Fruit fly (Drosophila melanogaster) whole organism, embryonic: Measurements from ENCODE around the gene Idh3a.

Experiments used
- Atf6 ChIP-seq: fragments of 200-800 bp; sonication (Bioruptor generic); IDR thresholded peaks from 2 replicates; pipeline ENCODE4 v1.3.6; 2022; ENCODE audit warnings: missing biosample characterization, missing genetic modification characterization
- CG10959 ChIP-seq: fragments of 200-800 bp; sonication (Bioruptor generic); IDR thresholded peaks from 2 replicates; pipeline ENCODE4 v1.3.6; 2022; ENCODE audit warnings: missing biosample characterization, missing genetic modification characterization
- CG11560 ChIP-seq: fragments of 200-800 bp; sonication (Bioruptor generic); IDR thresholded peaks from 3 replicates; pipeline ENCODE4 v1.3.6; 2022; ENCODE audit warnings: missing biosample characterization, missing genetic modification characterization
- CG11696 ChIP-seq: fragments of 200-800 bp; sonication (Bioruptor generic); IDR thresholded peaks from 2 replicates; pipeline ENCODE4 v1.3.6; 2022; ENCODE audit warnings: missing biosample characterization, missing genetic modification characterization
- CG12155 ChIP-seq: fragments of 200-800 bp; sonication (Bioruptor generic); optimal IDR thresholded peaks from 3 replicates; lab custom pipeline; 2016; ENCODE audit warnings: missing biosample characterization, missing genetic modification characterization
- CG13775 ChIP-seq: fragments of 200-800 bp; sonication (Bioruptor generic); optimal IDR thresholded peaks from 3 replicates; lab custom pipeline; 2017; ENCODE audit warnings: missing biosample characterization, mild to moderate bottlenecking, missing genetic modification characterization
- CG14014 ChIP-seq: fragments of 200-800 bp; sonication (Bioruptor generic); IDR thresholded peaks from 2 replicates; pipeline ENCODE4 v1.3.6; 2022; ENCODE audit warnings: missing biosample characterization, missing genetic modification characterization
- CG1602 ChIP-seq: fragments of 200-800 bp; sonication (Bioruptor generic); optimal IDR thresholded peaks from 3 replicates; lab custom pipeline; 2016; ENCODE audit warnings: missing biosample characterization, missing genetic modification characterization
- CG16863 ChIP-seq: fragments of 200-800 bp; sonication (Bioruptor generic); optimal IDR thresholded peaks from 3 replicates; lab custom pipeline; 2016; ENCODE audit warnings: missing biosample characterization, missing genetic modification characterization
- CG17328 ChIP-seq: fragments of 200-800 bp; sonication (Bioruptor generic); IDR thresholded peaks from 2 replicates; pipeline ENCODE4 v1.3.6; 2022; ENCODE audit warnings: missing biosample characterization, missing genetic modification characterization
- CG18764 ChIP-seq: fragments of 200-800 bp; sonication (Bioruptor generic); optimal IDR thresholded peaks from 3 replicates; lab custom pipeline; 2016; ENCODE audit warnings: missing biosample characterization, missing genetic modification characterization
- CG2116 ChIP-seq: fragments of 200-800 bp; sonication (Bioruptor generic); optimal IDR thresholded peaks from 3 replicates; lab custom pipeline; 2018; ENCODE audit warnings: missing biosample characterization, mild to moderate bottlenecking, missing genetic modification characterization
- CG34224 ChIP-seq: fragments of 200-800 bp; sonication (Bioruptor generic); IDR thresholded peaks from 3 replicates; pipeline ENCODE4 v1.3.6; 2022; ENCODE audit warnings: missing biosample characterization, missing genetic modification characterization; ENCODE audit not compliant: partially characterized antibody
- CG34376 ChIP-seq: fragments of 200-800 bp; sonication (Bioruptor generic); optimal IDR thresholded peaks from 2 replicates; lab custom pipeline; 2018; ENCODE audit warnings: missing biosample characterization, mild to moderate bottlenecking, missing genetic modification characterization
- CG4820 ChIP-seq: fragments of 200-800 bp; sonication (Bioruptor generic); optimal IDR thresholded peaks from 3 replicates; lab custom pipeline; 2016; ENCODE audit warnings: missing biosample characterization, missing genetic modification characterization
- CG6272 ChIP-seq: fragments of 200-800 bp; sonication (Bioruptor generic); IDR thresholded peaks from 2 replicates; pipeline ENCODE4 v1.3.6; 2022; ENCODE audit warnings: missing biosample characterization, missing genetic modification characterization
- CG6791 ChIP-seq: fragments of 200-800 bp; sonication (Bioruptor generic); IDR thresholded peaks from 3 replicates; pipeline ENCODE4 v1.3.6; 2022; ENCODE audit warnings: missing biosample characterization, missing genetic modification characterization; ENCODE audit not compliant: partially characterized antibody
- CG7928 ChIP-seq: fragments of 200-800 bp; sonication (Bioruptor generic); optimal IDR thresholded peaks from 2 replicates; lab custom pipeline; 2017; ENCODE audit warnings: missing biosample characterization, mild to moderate bottlenecking, missing genetic modification characterization
- CG8290 ChIP-seq, 3 experiments: fragments of 200-800 bp; sonication (Bioruptor generic); optimal IDR thresholded peaks; 2 replicates each; lab custom pipeline; 2016 to 2019; ENCODE audit warnings: missing biosample characterization in 3 of 3, missing genetic modification characterization in 3 of 3, mild to moderate bottlenecking in 2 of 3, moderate library complexity in 1 of 3
- CG9876 ChIP-seq: fragments of 200-800 bp; sonication (Bioruptor generic); optimal IDR thresholded peaks from 2 replicates; lab custom pipeline; 2016; ENCODE audit warnings: missing biosample characterization, missing genetic modification characterization
- E2f2 ChIP-seq: fragments of 200-800 bp; sonication (Bioruptor generic); IDR thresholded peaks from 2 replicates; pipeline ENCODE4 v1.3.6; 2022; ENCODE audit warnings: missing biosample characterization, missing genetic modification characterization
- MBD-R2 ChIP-seq: fragments of 200-800 bp; sonication (Bioruptor generic); IDR thresholded peaks from 2 replicates; pipeline ENCODE4 v1.3.6; 2022; ENCODE audit warnings: missing biosample characterization, missing genetic modification characterization
- Meics ChIP-seq: fragments of 200-800 bp; sonication (Bioruptor generic); optimal IDR thresholded peaks from 2 replicates; lab custom pipeline; 2017; ENCODE audit warnings: missing biosample characterization, mild to moderate bottlenecking, missing genetic modification characterization
- Myb ChIP-seq: fragments of 200-800 bp; sonication (Bioruptor generic); optimal IDR thresholded peaks from 2 replicates; lab custom pipeline; 2016; ENCODE audit warnings: missing biosample characterization, missing genetic modification characterization
- Neu2 ChIP-seq: fragments of 200-800 bp; sonication (Bioruptor generic); optimal IDR thresholded peaks from 3 replicates; lab custom pipeline; 2016; ENCODE audit warnings: missing biosample characterization, missing genetic modification characterization, borderline replicate concordance
- Nf-YB ChIP-seq: fragments of 200-800 bp; sonication (Bioruptor generic); optimal IDR thresholded peaks from 3 replicates; lab custom pipeline; 2019; ENCODE audit warnings: missing biosample characterization, mild to moderate bottlenecking, missing genetic modification characterization, moderate library complexity
- Oaz ChIP-seq: fragments of 200-800 bp; sonication (Bioruptor generic); IDR thresholded peaks from 2 replicates; pipeline ENCODE4 v1.3.6; 2022; ENCODE audit warnings: missing biosample characterization, missing genetic modification characterization
- Stat92E ChIP-seq, 3 experiments: fragments of >200 bp in 2 of 3; fragments of 200-800 bp in 1 of 3; sonication (Bioruptor generic) in 1 of 3; optimal IDR thresholded peaks; 2 replicates each; lab custom pipeline; 2017 to 2019; ENCODE audit warnings: missing biosample characterization in 3 of 3, missing genetic modification characterization in 3 of 3, mild to moderate bottlenecking in 1 of 3, moderate library complexity in 1 of 3
- br ChIP-seq: fragments of >200 bp; optimal IDR thresholded peaks from 2 replicates; lab custom pipeline; 2017
- cg ChIP-seq: fragments of 200-800 bp; sonication (Bioruptor generic); optimal IDR thresholded peaks from 3 replicates; lab custom pipeline; 2019; ENCODE audit warnings: missing biosample characterization, mild to moderate bottlenecking, missing genetic modification characterization, moderate library complexity
- dati ChIP-seq: fragments of 200-800 bp; sonication (Bioruptor generic); IDR thresholded peaks from 2 replicates; pipeline ENCODE4 v1.3.6; 2022; ENCODE audit warnings: missing biosample characterization, missing genetic modification characterization
- disco-r ChIP-seq: fragments of 200-800 bp; sonication (Bioruptor generic); optimal IDR thresholded peaks from 2 replicates; lab custom pipeline; 2016; ENCODE audit warnings: missing biosample characterization, missing genetic modification characterization
- exex ChIP-seq: fragments of 200-800 bp; sonication (Bioruptor generic); optimal IDR thresholded peaks from 4 replicates; lab custom pipeline; 2018; ENCODE audit warnings: missing biosample characterization, mild to moderate bottlenecking, missing genetic modification characterization, moderate library complexity
- gcm ChIP-seq: fragments of 200-800 bp; sonication (Bioruptor generic); optimal IDR thresholded peaks from 2 replicates; lab custom pipeline; 2019; ENCODE audit warnings: missing biosample characterization, mild to moderate bottlenecking, missing genetic modification characterization, moderate library complexity
- grau ChIP-seq: fragments of 200-800 bp; optimal IDR thresholded peaks from 3 replicates; lab custom pipeline; 2019; ENCODE audit warnings: missing biosample characterization, mild to moderate bottlenecking, missing genetic modification characterization, moderate library complexity
- hkb ChIP-seq, 2 experiments: fragments of 200-800 bp in 1 of 2; fragments of >200 bp in 1 of 2; sonication (Bioruptor generic) in 1 of 2; IDR thresholded peaks in 1 of 2; optimal IDR thresholded peaks in 1 of 2; 2 replicates each; pipeline versions ENCODE4 v1.3.6 to Lab custom; 2017 to 2022; ENCODE audit warnings: missing biosample characterization in 1 of 2, missing genetic modification characterization in 1 of 2
- jigr1 ChIP-seq: fragments of 200-800 bp; sonication (Bioruptor generic); IDR thresholded peaks from 3 replicates; pipeline ENCODE4 v1.3.6; 2022; ENCODE audit warnings: missing biosample characterization, missing genetic modification characterization
- jing ChIP-seq: fragments of 200-800 bp; sonication (Bioruptor generic); optimal IDR thresholded peaks from 2 replicates; lab custom pipeline; 2018; ENCODE audit warnings: missing biosample characterization, mild to moderate bottlenecking, missing genetic modification characterization
- kay ChIP-seq: fragments of 200-800 bp; sonication (Bioruptor generic); optimal IDR thresholded peaks from 2 replicates; lab custom pipeline; 2016; ENCODE audit warnings: missing biosample characterization, missing genetic modification characterization
- knrl ChIP-seq: fragments of 200-800 bp; sonication (Bioruptor generic); IDR thresholded peaks from 3 replicates; pipeline ENCODE4 v1.3.6; 2022; ENCODE audit warnings: missing biosample characterization, missing genetic modification characterization; ENCODE audit not compliant: partially characterized antibody
- lab ChIP-seq: fragments of 200-800 bp; sonication (Bioruptor generic); optimal IDR thresholded peaks from 3 replicates; lab custom pipeline; 2017; ENCODE audit warnings: missing biosample characterization, missing genetic modification characterization, mild to moderate bottlenecking, moderate library complexity, missing genetic modification reagents
- oc ChIP-seq: fragments of 200-800 bp; sonication (Bioruptor generic); optimal IDR thresholded peaks from 2 replicates; lab custom pipeline; 2018; ENCODE audit warnings: missing biosample characterization, mild to moderate bottlenecking, missing genetic modification characterization, moderate library complexity
- phol ChIP-seq: fragments of 200-800 bp; sonication (Bioruptor generic); optimal IDR thresholded peaks from 3 replicates; lab custom pipeline; 2018; ENCODE audit warnings: missing biosample characterization, mild to moderate bottlenecking, missing genetic modification characterization, moderate library complexity
- ranshi ChIP-seq: fragments of 200-800 bp; sonication (Bioruptor generic); IDR thresholded peaks from 2 replicates; pipeline ENCODE4 v1.3.6; 2022; ENCODE audit warnings: missing biosample characterization, missing genetic modification characterization
- repo ChIP-seq: fragments of 200-800 bp; sonication (Bioruptor generic); optimal IDR thresholded peaks from 2 replicates; lab custom pipeline; 2016; ENCODE audit warnings: missing biosample characterization, missing genetic modification characterization
- shn ChIP-seq: fragments of 200-800 bp; sonication (Bioruptor generic); optimal IDR thresholded peaks from 3 replicates; lab custom pipeline; 2016; ENCODE audit warnings: missing biosample characterization, missing genetic modification characterization
- tgo ChIP-seq: fragments of 200-800 bp; sonication (Bioruptor generic); IDR thresholded peaks from 3 replicates; pipeline ENCODE4 v1.3.6; 2022; ENCODE audit warnings: missing biosample characterization, missing genetic modification characterization
- usp ChIP-seq: fragments of >200 bp; optimal IDR thresholded peaks from 2 replicates; lab custom pipeline; 2017; ENCODE audit warnings: missing biosample characterization, missing genetic modification characterization
- wdn ChIP-seq: fragments of 200-800 bp; sonication (Bioruptor generic); IDR thresholded peaks from 2 replicates; pipeline ENCODE4 v1.3.6; 2022; ENCODE audit warnings: missing biosample characterization, missing genetic modification characterization
- z ChIP-seq: fragments of 200-800 bp; sonication (Bioruptor generic); IDR thresholded peaks from 3 replicates; pipeline ENCODE4 v1.3.6; 2022; ENCODE audit warnings: missing biosample characterization, missing genetic modification characterization
- zen2 ChIP-seq: fragments of 200-800 bp; sonication (Bioruptor generic); IDR thresholded peaks from 3 replicates; pipeline ENCODE4 v1.3.6; 2022; ENCODE audit warnings: missing biosample characterization, missing genetic modification characterization; ENCODE audit not compliant: partially characterized antibody

Idh3a gene

dm6 chrX:19479869-19480326 lies 41.7 kb downstream of the Idh3a start, which contains the start of the genes Naa15-16 and mRpS14 (continued):
- peak; percentile 86 for TF ChIP-seq E2f2 (GFP tag; lab: Robert Waterston, UW)
- no peak for TF ChIP-seq grau (tag; lab: Kevin White, UChicago)
- TF ChIP-seq kay, result no peak
- no peak for TF ChIP-seq CG34376 (GFP tag; lab: Kevin White, UChicago)
- no peak for TF ChIP-seq CG11696 (GFP tag; lab: Robert Waterston, UW)
- no peak for TF ChIP-seq repo (GFP tag; lab: Kevin White, UChicago)
- no peak for TF ChIP-seq CG18764
- TF ChIP-seq Oaz (GFP tag; lab: Robert Waterston, UW), result no peak
- peak; percentile 28 for TF ChIP-seq Myb (GFP tag; lab: Kevin White, UChicago)
- TF ChIP-seq oc (tag; lab: Kevin White, UChicago), result no peak
- no peak for TF ChIP-seq zen2
- no peak for TF ChIP-seq Atf6
- no peak for TF ChIP-seq CG10959
- TF ChIP-seq CG11560 (tag; lab: Robert Waterston, UW), result no peak
- TF ChIP-seq CG12155, result no peak
- no peak for TF ChIP-seq disco-r (GFP tag; lab: Kevin White, UChicago)
- TF ChIP-seq br (lab: Kevin White, UChicago), result no peak
- no peak for TF ChIP-seq Meics (GFP tag; lab: Kevin White, UChicago)
- no peak for TF ChIP-seq phol (tag; lab: Kevin White, UChicago)
- no peak for TF ChIP-seq usp (GFP tag; lab: Kevin White, UChicago)
- TF ChIP-seq gcm (GFP tag; lab: Kevin White, UChicago), result no peak
- TF ChIP-seq CG17328 (GFP tag; lab: Robert Waterston, UW), result no peak
- TF ChIP-seq Stat92E (GFP tag; optimal IDR thresholded peaks at IDR 0.05; lab: Kevin White, UChicago), result no peak
- TF ChIP-seq CG9876 (GFP tag; lab: Kevin White, UChicago), result no peak
- no peak for TF ChIP-seq CG8290 (GFP tag; optimal IDR thresholded peaks at IDR 0.05; lab: Kevin White, UChicago)
- no peak for TF ChIP-seq CG8290 (tag; optimal IDR thresholded peaks at IDR 0.05; lab: Kevin White, UChicago)
- peak; percentile 61; the same call in 2 of the 3 replicates for TF ChIP-seq CG6791
- TF ChIP-seq lab (GFP tag; lab: Kevin White, UChicago), result no peak
- TF ChIP-seq exex (tag; lab: Kevin White, UChicago), result no peak
- no peak for TF ChIP-seq CG14014
- TF ChIP-seq CG2116 (GFP tag; lab: Kevin White, UChicago), result peak; percentile 43
- no peak for TF ChIP-seq dati
- TF ChIP-seq CG4820, result no peak
- no peak for TF ChIP-seq Nf-YB (GFP tag; lab: Kevin White, UChicago)
- no peak for TF ChIP-seq ranshi
- TF ChIP-seq CG34224 (GFP tag; lab: Robert Waterston, UW), result peak; percentile 70
- no peak for TF ChIP-seq hkb (optimal IDR thresholded peaks at IDR 0.05; lab: Kevin White, UChicago)
- no peak for TF ChIP-seq hkb (GFP tag; IDR thresholded peaks at IDR 0.05; lab: Robert Waterston, UW)
- 0 out of 3 replicates have a peak, but pooled peaks have one; percentile 19 for TF ChIP-seq knrl
- no peak for TF ChIP-seq CG1602
- TF ChIP-seq jigr1 (GFP tag; lab: Robert Waterston, UW), result no peak
- TF ChIP-seq shn (GFP tag; lab: Kevin White, UChicago), result no peak
- TF ChIP-seq CG16863 (GFP tag; lab: Kevin White, UChicago), result no peak
- TF ChIP-seq MBD-R2, result peak; percentile 72
- no peak for TF ChIP-seq Neu2 (GFP tag; lab: Kevin White, UChicago)
- TF ChIP-seq jing (GFP tag; lab: Kevin White, UChicago), result no peak
- no peak for TF ChIP-seq tgo
- TF ChIP-seq CG7928 (GFP tag; lab: Kevin White, UChicago), result no peak
- no peak for TF ChIP-seq CG13775 (GFP tag; lab: Kevin White, UChicago)
- peak; percentile 92 for TF ChIP-seq cg
- no peak for TF ChIP-seq wdn
- TF ChIP-seq CG6272, result no peak
- no peak for TF ChIP-seq z
